Worm (Caenorhabditis elegans): Measurements from ENCODE around the gene AC7.3.
A peak's percentile ranks its signal among the peaks of the same experiment; 100 is the strongest.

AC7.3 gene

DNA sequence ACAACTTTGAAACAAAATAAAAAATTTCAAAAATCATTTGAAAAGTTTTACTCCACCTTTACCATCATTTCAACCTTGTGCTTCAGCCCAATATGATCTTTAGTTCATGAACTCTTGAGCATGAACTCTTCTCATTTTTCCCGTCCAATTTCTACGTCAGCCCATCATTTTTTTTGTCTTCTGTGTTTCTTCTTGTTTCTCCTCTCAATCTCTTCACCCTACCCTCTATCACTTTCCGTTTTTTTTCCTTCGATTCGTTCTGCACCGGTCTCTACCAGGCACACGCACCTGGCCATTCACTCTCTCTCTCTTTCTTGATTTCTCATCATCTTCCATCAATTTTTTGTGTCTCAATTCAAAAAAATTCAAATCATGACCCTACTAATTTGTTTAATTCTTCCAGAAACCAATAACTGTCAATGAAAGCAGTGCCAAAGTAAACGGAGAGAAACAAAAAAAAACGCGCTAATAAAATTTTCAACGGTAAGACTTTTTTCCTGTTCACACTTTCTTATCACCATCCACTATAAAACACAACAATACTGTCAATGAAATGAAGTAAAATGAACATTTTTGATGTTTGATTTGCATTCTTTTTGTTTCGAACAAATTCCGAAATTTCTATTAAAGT lies 28.6 kb upstream of the AC7.3 start, which contains the start of gene pygo-1:
Gene pygo-1, plus strand, starts transcription at position 404 of the 631 bp plus-strand sequence.
- TF ChIP-seq F13H6.1 (tag; optimal IDR thresholded peaks at IDR 0.05) (peak; percentile 6), fos-1 (tag; optimal IDR thresholded peaks at IDR 0.05) (peak; percentile 54), blmp-1 (tag; optimal IDR thresholded peaks at IDR 0.05; ENCODE audit: insufficient read depth) (peak; percentile 45), nhr-21 (tag; optimal IDR thresholded peaks at IDR 0.05) (no peak), sma-9 (GFP tag; optimal IDR thresholded peaks at IDR 0.05) (peak; percentile 57), sma-9 (tag; optimal IDR thresholded peaks at IDR 0.05) (no peak), ceh-16 (tag; optimal IDR thresholded peaks at IDR 0.05) (no peak), egl-27 (tag; optimal IDR thresholded peaks at IDR 0.05) (no peak)

DNA sequence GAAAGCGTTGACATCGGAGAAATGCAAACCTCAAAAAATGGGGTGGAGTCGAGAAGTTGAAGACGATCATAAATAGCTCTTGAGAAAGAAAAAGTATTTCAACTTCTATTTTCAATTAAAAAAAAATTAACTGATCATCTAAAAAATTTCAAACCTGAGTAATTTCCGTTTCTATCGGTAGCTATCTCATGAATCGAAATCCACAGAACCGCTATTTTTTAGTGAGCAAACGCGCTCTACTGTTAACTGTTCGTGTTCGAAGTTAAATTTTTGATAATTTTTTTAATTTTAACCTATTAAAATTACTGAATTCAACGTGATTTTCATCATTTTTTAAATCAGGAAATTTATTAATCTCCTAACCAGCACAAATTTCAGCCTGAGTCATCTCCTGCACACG lies 27.8 kb upstream of the AC7.3 start:
- no peak for TF ChIP-seq crh-2 (tag; optimal IDR thresholded peaks at IDR 0.05)

DNA sequence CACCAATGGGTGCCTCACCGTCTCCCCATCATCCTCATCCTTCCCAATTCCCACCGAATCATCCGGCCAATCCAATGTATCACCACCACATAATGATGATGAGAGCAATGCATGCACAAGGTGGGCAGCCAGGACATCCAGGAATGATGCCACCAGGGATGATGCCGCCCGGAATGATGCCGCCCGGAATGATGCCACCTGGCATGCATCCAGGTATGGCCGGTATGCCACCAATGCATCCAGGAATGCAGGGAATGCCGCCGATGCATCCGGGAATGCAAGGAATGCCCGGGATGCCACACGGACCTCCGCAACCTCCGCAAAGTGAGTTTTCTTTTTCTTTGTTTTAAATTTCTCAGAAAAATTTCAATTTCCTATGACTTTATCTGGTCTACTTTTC lies 25.9 kb upstream of the AC7.3 start:
- TF ChIP-seq mbf-1 (tag; optimal IDR thresholded peaks at IDR 0.05) (no peak), nhr-237 (tag; optimal IDR thresholded peaks at IDR 0.05) (no peak), sma-3 (GFP tag; optimal IDR thresholded peaks at IDR 0.05) (no peak), Y55F3AM.14 (GFP tag; optimal IDR thresholded peaks at IDR 0.05) (peak; percentile 9), nhr-10 (tag; optimal IDR thresholded peaks at IDR 0.05) (no peak), mdl-1 (tag; optimal IDR thresholded peaks at IDR 0.05) (no peak)

DNA sequence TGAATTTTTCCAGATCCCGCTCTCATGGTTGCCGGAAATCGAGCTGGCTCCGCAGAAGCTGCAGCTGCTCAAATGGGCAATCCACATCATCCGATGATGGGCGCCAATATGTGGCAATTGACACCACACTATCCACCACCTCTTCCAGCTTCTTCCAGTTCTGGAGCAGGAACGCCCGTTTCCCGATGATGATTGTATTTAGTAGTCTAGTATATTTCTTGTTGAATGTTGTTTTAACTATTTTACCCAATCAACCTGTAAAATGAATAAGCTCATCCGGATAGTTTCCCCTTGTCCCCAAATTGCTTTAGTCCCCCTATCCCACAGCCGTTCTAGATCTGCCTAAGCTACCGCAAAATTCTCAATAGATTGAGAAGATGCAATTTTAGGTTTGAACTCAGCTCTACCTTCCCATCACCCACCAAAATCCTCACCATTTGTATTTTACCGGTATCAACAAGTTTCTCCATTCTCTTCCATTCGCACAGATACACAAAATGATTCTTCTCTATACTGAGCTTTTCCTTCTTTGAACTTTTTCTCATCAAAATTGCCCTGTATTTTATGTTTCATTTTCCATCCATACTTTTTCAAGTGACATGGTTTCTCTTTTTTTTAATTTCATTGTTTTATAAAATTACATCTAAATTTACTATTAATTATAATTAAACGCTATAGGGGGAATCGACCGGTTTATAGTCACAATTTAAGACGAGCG lies 25.2 kb upstream of the AC7.3 start:
- peak; percentile 16 for TF ChIP-seq Y55F3AM.14 (GFP tag; optimal IDR thresholded peaks at IDR 0.05)
- no peak for TF ChIP-seq elt-3 (tag; optimal IDR thresholded peaks at IDR 0.05)
- no peak for TF ChIP-seq alr-1 (tag; optimal IDR thresholded peaks at IDR 0.05)
- TF ChIP-seq snpc-4 (tag; optimal IDR thresholded peaks at IDR 0.05): no peak
- no peak for TF ChIP-seq nhr-12 (tag; optimal IDR thresholded peaks at IDR 0.05)
- TF ChIP-seq ZK546.5 (tag; optimal IDR thresholded peaks at IDR 0.05): no peak
- no peak for TF ChIP-seq peb-1 (tag; optimal IDR thresholded peaks at IDR 0.05)
- peak; percentile 9 for TF ChIP-seq F13H6.1 (tag; optimal IDR thresholded peaks at IDR 0.05)

DNA sequence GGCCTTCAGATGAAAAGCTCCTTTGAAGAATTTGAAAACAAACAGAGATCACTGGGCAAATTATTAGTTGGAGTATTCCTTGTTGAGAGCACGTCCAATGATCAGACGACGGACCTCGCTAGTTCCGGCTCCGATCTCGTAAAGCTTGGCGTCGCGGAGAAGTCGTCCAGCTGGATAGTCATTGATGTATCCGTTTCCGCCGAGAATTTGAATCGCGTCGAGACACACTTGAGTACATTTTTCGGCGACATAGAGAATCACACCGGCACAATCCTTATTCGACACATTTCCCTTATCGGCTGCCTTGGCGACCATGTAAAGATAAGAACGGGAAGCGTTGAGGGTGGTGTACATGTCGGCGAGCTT lies 24.7 kb upstream of the AC7.3 start:
- TF ChIP-seq ZK546.5 (tag; optimal IDR thresholded peaks at IDR 0.05): no peak
- no peak for TF ChIP-seq lsy-2 (tag; optimal IDR thresholded peaks at IDR 0.05)
- no peak for TF ChIP-seq nhr-25 (tag; optimal IDR thresholded peaks at IDR 0.05)
- TF ChIP-seq dmd-4 (tag; optimal IDR thresholded peaks at IDR 0.05): no peak
- TF ChIP-seq snpc-4 (tag; optimal IDR thresholded peaks at IDR 0.05): no peak
- no peak for TF ChIP-seq sma-3 (GFP tag; optimal IDR thresholded peaks at IDR 0.05)
- peak; percentile 18 for TF ChIP-seq sma-9 (GFP tag; optimal IDR thresholded peaks at IDR 0.05)
- no peak for TF ChIP-seq sma-9 (tag; optimal IDR thresholded peaks at IDR 0.05)
- no peak for TF ChIP-seq ceh-82 (tag; optimal IDR thresholded peaks at IDR 0.05)
- no peak for TF ChIP-seq unc-55 (GFP tag; optimal IDR thresholded peaks at IDR 0.05)

DNA sequence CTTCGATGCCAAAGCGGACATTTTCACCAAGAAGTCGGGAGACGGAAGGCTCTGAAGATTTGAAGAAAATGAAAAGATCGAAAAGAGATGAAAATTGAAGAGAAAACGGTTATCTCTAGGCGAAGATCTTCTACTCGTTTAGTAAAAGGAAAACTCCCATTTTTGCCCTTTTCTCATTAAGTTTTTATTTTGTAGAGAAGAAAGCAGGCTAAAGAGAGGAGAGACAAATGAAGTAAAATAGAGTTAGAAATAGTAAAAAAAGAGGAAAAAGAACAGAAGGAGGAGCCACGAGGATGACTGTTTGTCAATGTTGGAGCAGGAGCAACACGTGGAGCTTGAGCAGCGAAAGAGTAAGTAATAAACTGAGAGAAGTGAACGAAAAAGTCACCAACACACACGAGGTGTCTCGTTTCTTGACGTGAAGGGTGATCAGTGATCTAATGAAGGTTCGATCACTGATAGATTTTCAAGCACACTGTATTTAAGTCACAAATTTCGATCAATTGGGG lies 22.8 kb upstream of the AC7.3 start, which contains the start of gene ivd-1:
Gene ivd-1, minus strand, starts transcription at position 51 of the 509 bp plus-strand sequence.
- TF ChIP-seq sma-3 (GFP tag; optimal IDR thresholded peaks at IDR 0.05): no peak
- peak; percentile 69 for TF ChIP-seq nhr-129 (tag; optimal IDR thresholded peaks at IDR 0.05)
- no peak for TF ChIP-seq ztf-11 (tag; optimal IDR thresholded peaks at IDR 0.05)
- no peak for TF ChIP-seq unc-62 (GFP tag; optimal IDR thresholded peaks at IDR 0.05)
- no peak for TF ChIP-seq ama-1 (optimal IDR thresholded peaks at IDR 0.05)
- no peak for TF ChIP-seq ceh-16 (tag; optimal IDR thresholded peaks at IDR 0.05)
- no peak for TF ChIP-seq peb-1 (tag; optimal IDR thresholded peaks at IDR 0.05)
- no peak for TF ChIP-seq elt-3 (tag; optimal IDR thresholded peaks at IDR 0.05)
- no peak for TF ChIP-seq alr-1 (tag; optimal IDR thresholded peaks at IDR 0.05)
- no peak for TF ChIP-seq nhr-11 (tag; optimal IDR thresholded peaks at IDR 0.05)
- TF ChIP-seq F13H6.1 (tag; optimal IDR thresholded peaks at IDR 0.05): peak; percentile 28
- no peak for TF ChIP-seq aly-2 (tag; optimal IDR thresholded peaks at IDR 0.05)
- TF ChIP-seq ZK546.5 (tag; optimal IDR thresholded peaks at IDR 0.05): no peak
- TF ChIP-seq ztf-1 (GFP tag; conservative IDR thresholded peaks at IDR 0.05): no peak
- no peak for TF ChIP-seq nhr-12 (tag; optimal IDR thresholded peaks at IDR 0.05)
- no peak for TF ChIP-seq nhr-6 (tag; optimal IDR thresholded peaks at IDR 0.05)
- TF ChIP-seq lin-13 (GFP tag; optimal IDR thresholded peaks at IDR 0.05): no peak
- no peak for TF ChIP-seq elt-1 (tag; optimal IDR thresholded peaks at IDR 0.05)
- peak; percentile 57 for TF ChIP-seq fos-1 (tag; optimal IDR thresholded peaks at IDR 0.05)
- TF ChIP-seq sma-9 (GFP tag; optimal IDR thresholded peaks at IDR 0.05): peak; percentile 34
- no peak for TF ChIP-seq sma-9 (tag; optimal IDR thresholded peaks at IDR 0.05)
- TF ChIP-seq dmd-4 (tag; optimal IDR thresholded peaks at IDR 0.05): no peak
- TF ChIP-seq blmp-1 (tag; optimal IDR thresholded peaks at IDR 0.05; ENCODE audit: insufficient read depth): peak; percentile 23
- no peak for TF ChIP-seq mbf-1 (tag; optimal IDR thresholded peaks at IDR 0.05)
- peak in 1 of 2 experiments; percentile 25 for TF ChIP-seq lsy-2 (tag; optimal IDR thresholded peaks at IDR 0.05)
- TF ChIP-seq unc-55 (GFP tag; optimal IDR thresholded peaks at IDR 0.05): no peak
- TF ChIP-seq nhr-23 (tag; optimal IDR thresholded peaks at IDR 0.05): no peak
- no peak for TF ChIP-seq lin-39 (tag; optimal IDR thresholded peaks at IDR 0.05)
- no peak for TF ChIP-seq egl-27 (tag; optimal IDR thresholded peaks at IDR 0.05)
- peak in 1 of 2 experiments; percentile 58 for TF ChIP-seq mdl-1 (tag; optimal IDR thresholded peaks at IDR 0.05)
- TF ChIP-seq nhr-21 (tag; optimal IDR thresholded peaks at IDR 0.05): no peak

Data from whole organism, L2 larva.